Worm (Caenorhabditis elegans) whole organism, L3 larva: ENCODE data around the gene Y4C6B.2.

Experiments used
- daf-12 ChIP-seq: fragments of 150-350 bp; optimal IDR thresholded peaks from 2 replicates; lab custom pipeline; 2014; ENCODE audit warnings: missing biosample characterization, missing genetic modification reagents, missing genetic modification characterization
- pha-4 ChIP-seq: fragments of 150-350 bp; optimal IDR thresholded peaks from 2 replicates; lab custom pipeline; 2014; ENCODE audit warnings: missing biosample characterization, missing genetic modification reagents, missing genetic modification characterization
- ztf-11 ChIP-seq: fragments of 150-350 bp; optimal IDR thresholded peaks from 2 replicates; lab custom pipeline; 2014; ENCODE audit warnings: missing biosample characterization, missing genetic modification characterization

DNA sequence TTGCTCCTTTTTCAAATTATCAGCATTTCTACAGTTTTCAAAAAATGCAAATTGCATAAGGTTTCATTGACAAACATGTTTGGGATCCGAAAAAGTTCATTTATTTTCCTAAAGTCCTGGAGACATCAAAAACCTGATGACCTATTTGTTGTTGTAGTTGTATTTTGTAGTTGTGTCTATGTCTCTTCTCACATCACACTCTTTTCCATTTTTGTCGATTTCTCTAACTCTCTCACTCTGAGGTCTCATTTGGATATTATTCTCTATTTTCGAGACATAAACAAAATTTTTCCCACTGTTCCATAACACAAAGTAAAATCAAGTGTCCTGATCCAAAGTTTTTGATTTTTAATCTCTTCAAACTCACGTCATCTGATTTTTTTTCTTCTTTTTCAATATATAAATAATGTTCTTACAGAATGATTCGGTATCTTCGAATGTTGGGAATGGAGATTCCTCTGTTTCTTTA is 20.5 kb upstream of the Y4C6B.2 start, which contains the start of gene slc-46A:
- TF ChIP-seq daf-12 (tag; lab: Kevin White, UChicago) (no peak), pha-4 (tag; lab: Kevin White, UChicago) (no peak), ztf-11 (tag; lab: Kevin White, UChicago) (no peak)
